Fruit fly (Drosophila melanogaster): ENCODE measurements around the gene CG5664.

Gene CG5664

DNA sequence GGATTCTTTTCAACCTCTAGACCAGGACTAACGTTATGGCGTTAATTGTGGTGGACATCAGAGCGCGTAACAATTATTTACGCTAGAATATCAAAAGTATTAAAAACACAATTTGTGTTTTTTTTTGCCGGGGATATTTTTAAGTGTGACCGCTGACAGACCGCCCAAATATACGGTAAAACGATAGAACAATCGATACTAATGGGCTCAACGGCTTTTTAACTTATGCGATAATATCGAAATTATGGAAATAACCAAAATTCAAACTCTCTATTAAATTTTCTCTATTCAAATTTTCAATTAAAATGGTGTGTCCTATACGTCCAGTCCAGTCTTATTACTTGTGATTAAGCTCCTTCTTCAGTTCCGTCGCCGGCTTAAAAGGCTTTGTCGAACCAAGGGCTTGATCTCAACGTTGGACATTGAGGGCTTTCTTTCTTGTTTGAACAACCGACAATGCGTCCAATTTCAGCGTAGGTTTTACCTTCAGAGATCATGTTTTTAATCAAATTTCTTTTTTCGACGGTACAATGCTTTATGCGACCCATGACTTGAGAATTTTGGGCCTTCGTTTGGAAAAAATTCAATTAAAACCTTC is at the start of gene CG5664:
Gene CG5664, minus strand, starts transcription at position 148 of the 598 bp plus-strand sequence.
- TF ChIP-seq kay (GFP tag; ENCODE audit: borderline replicate concordance) (no peak), CG14711 (tag; optimal IDR thresholded peaks at IDR 0.05) (no peak), ovo (GFP tag; optimal IDR thresholded peaks at IDR 0.05) (no peak), Hr96 (GFP tag; optimal IDR thresholded peaks at IDR 0.05) (no peak), tj (GFP tag; optimal IDR thresholded peaks at IDR 0.05) (no peak), CG12768 (GFP tag; optimal IDR thresholded peaks at IDR 0.05) (no peak), CG1620 (GFP tag; optimal IDR thresholded peaks at IDR 0.05) (no peak), CG33017 (tag; optimal IDR thresholded peaks at IDR 0.05) (no peak), toe (GFP tag; optimal IDR thresholded peaks at IDR 0.05) (no peak), Crg-1 (GFP tag; optimal IDR thresholded peaks at IDR 0.05) (no peak), CG7045 (GFP tag; optimal IDR thresholded peaks at IDR 0.05) (no peak), bab1 (GFP tag; optimal IDR thresholded peaks at IDR 0.05) (no peak)

DNA sequence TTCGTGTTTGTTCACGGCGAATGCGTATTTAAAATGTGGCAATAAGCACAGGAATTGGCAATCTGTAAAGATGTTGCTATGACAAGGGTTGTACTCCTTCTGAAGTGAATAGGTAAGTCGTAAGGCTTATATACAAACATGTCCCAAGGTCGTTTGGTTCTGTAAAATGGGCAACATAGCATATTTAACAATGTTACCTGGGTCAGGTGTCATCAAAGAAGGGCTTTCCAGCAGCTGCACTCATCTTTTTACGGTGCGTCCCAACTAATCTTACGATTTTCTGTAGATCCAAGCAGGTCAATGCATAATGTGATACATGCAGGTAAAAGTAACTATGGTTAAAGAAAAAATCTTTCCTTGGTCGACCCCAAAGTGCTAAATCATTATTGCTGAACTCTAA is 49.3 kb upstream of the CG5664 start, which contains the start of gene Neu2:
Gene Neu2, minus strand, starts transcription at position 101 of the 400 bp plus-strand sequence.
- peak; percentile 28 for TF ChIP-seq kay (GFP tag; ENCODE audit: borderline replicate concordance)
- no peak for TF ChIP-seq cic (GFP tag; optimal IDR thresholded peaks at IDR 0.05)

DNA sequence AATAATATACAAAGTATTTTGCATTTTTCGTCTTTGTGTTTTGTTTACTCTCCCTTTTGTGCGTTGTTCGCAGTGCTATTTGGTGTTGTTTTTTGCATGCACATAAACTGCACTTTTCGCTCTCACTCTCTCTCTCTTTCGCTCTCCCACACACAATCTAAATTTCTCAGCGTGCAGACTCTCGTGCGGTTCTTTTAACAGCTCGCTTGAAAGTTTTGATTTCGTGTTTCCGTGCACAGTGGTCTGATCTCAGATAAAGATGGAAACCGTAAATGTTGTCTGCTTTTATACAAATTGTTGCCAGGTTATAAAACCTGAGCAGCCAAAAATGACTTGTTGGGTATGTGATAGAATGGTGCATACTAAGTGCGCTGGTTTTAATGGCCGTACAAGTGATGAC is 44.2 kb upstream of the CG5664 start:
- peak; percentile 4 for TF ChIP-seq kay (GFP tag; ENCODE audit: borderline replicate concordance)

DNA sequence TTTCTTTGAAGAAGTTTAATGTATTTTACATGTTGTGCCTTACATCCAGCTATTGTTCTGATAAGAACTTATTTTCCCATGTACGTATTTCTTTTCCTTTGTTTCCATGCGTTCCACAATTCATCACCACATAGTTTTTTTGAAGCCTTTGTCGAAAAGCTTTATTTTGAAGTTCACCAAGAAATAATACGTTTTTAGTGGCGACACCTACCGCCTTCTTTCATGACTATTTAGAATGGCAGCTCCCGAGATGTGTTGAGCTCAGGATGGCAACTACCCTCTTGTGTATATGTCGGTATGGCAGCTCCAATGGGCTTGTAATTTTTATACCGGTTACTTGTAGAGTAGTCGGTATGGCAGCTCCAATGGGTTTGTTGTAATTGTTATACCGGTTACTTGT is 42.7 kb upstream of the CG5664 start:
- TF ChIP-seq CG33017 (tag; optimal IDR thresholded peaks at IDR 0.05) (no peak), bab1 (GFP tag; optimal IDR thresholded peaks at IDR 0.05) (peak; percentile 70), cic (GFP tag; optimal IDR thresholded peaks at IDR 0.05) (no peak), Clk (GFP tag; optimal IDR thresholded peaks at IDR 0.05) (no peak), kay (GFP tag; ENCODE audit: borderline replicate concordance) (peak; percentile 32), toe (GFP tag; optimal IDR thresholded peaks at IDR 0.05) (peak; percentile 15), CG7045 (GFP tag; optimal IDR thresholded peaks at IDR 0.05) (no peak)

DNA sequence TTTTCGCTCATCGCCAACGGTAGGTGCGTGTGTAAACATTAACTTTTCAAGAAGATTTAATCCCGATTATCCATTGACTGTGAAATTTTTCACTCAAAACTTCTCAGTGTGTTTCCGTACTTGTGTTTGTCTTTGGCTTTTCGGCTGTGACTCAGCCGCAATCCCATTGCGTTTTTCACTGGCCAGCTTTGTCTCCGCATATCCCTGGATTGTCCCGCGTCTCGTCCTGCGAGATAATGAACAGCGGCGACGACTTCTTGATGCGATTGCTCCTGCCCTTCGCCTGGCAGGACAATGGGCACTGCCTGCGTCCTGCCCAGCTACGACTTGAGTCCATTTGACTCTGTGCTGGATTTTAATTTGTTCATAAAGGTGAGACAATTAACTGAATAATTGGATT is 40.9 kb upstream of the CG5664 start:
- TF ChIP-seq bab1 (GFP tag; optimal IDR thresholded peaks at IDR 0.05) (no peak), kay (GFP tag; ENCODE audit: borderline replicate concordance) (no peak), CG12768 (GFP tag; optimal IDR thresholded peaks at IDR 0.05) (no peak), toe (GFP tag; optimal IDR thresholded peaks at IDR 0.05) (no peak), cnc (optimal IDR thresholded peaks at IDR 0.05) (no peak), tj (GFP tag; optimal IDR thresholded peaks at IDR 0.05) (no peak), CG11617 (GFP tag; optimal IDR thresholded peaks at IDR 0.05) (no peak), cic (GFP tag; optimal IDR thresholded peaks at IDR 0.05) (no peak)

DNA sequence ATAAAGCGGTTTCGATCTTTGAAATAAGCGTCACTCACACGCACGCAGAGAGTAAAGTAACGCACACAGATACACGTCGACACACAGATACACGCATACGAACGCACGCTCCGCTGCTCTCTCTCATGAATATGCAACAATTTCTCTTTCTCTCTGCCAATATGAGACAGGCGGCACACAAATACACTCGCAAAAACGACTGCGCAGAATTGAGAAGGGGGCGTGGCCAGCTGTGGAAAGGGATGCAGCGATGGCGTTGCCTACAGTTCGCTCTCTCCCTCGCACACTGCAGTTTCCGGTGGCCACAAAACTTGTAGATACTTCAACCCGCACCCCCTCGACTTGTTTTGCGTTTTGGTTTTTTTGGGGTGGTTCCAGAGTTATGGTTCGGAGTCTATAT is 38.5 kb upstream of the CG5664 start:
- peak; percentile 7 for TF ChIP-seq CG11617 (GFP tag; optimal IDR thresholded peaks at IDR 0.05)
- TF ChIP-seq Crg-1 (GFP tag; optimal IDR thresholded peaks at IDR 0.05) = no peak
- TF ChIP-seq toe (GFP tag; optimal IDR thresholded peaks at IDR 0.05) = peak; percentile 19
- TF ChIP-seq CG7045 (GFP tag; optimal IDR thresholded peaks at IDR 0.05) = peak; percentile 57
- TF ChIP-seq pad (GFP tag; optimal IDR thresholded peaks at IDR 0.05) = peak; percentile 22
- TF ChIP-seq CG7101 (tag; optimal IDR thresholded peaks at IDR 0.05) = peak; percentile 20
- TF ChIP-seq cnc (optimal IDR thresholded peaks at IDR 0.05) = no peak
- no peak for TF ChIP-seq CG33017 (tag; optimal IDR thresholded peaks at IDR 0.05)
- no peak for TF ChIP-seq kay (GFP tag; ENCODE audit: borderline replicate concordance)
- no peak for TF ChIP-seq CG14711 (tag; optimal IDR thresholded peaks at IDR 0.05)
- TF ChIP-seq Mnt (GFP tag; optimal IDR thresholded peaks at IDR 0.05) = no peak
- TF ChIP-seq Hr96 (GFP tag; optimal IDR thresholded peaks at IDR 0.05) = peak; percentile 21

DNA sequence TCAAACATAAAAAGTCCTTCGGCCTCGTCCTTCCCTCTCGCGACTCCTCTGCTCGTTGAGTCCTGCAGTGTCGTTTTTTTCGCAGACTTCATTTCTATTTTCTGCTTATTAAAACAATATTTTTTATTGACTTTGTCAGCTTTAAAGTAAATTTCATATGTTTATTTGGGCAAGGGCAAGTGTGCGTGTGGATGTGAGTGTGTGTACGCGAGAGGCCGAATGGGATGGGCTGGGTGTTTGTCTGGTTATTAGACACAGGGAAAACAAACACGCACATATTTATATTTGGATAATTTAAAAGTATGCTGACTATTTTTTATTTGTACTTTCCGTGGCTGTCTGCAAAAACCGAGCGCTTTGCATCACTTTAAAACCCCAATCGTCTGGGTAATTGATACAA is 36.7 kb upstream of the CG5664 start:
- TF ChIP-seq kay (GFP tag; ENCODE audit: borderline replicate concordance) (peak; percentile 72), CG5204 (GFP tag; optimal IDR thresholded peaks at IDR 0.05) (no peak)

DNA sequence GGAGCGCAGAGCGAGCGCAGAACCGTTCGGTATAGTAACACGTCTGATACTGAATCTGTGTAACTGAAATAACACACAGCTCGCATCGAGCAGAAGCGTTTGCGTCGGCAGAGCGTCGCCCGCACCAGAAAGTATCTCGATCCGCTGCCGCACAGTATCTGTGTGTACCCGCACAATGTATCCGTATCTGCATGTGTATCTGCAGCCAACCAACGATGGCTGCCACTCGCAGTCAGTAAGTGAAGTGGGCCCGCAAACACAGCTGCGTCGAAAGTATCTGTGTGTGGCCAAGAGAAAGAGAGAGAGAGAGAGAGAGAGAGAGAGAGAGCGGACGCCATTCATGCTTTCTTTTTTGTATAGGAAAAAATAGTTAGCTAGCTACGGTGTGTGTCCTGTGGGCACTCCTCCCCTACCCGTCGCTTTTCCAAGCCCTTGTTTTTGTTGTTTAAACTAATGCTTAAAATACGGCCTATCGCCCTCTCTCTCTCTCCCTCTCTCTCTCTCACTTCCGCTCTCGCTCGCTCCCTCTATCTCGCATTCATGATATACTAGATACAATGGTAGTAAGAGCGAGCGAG is 35.4 kb upstream of the CG5664 start, which contains the start of gene croc:
Gene croc, minus strand, starts transcription at position 51 of the 578 bp plus-strand sequence.
- no peak for TF ChIP-seq pad (GFP tag; optimal IDR thresholded peaks at IDR 0.05)
- no peak for TF ChIP-seq CG5204 (GFP tag; optimal IDR thresholded peaks at IDR 0.05)
- TF ChIP-seq CG11617 (GFP tag; optimal IDR thresholded peaks at IDR 0.05) = no peak
- TF ChIP-seq CG1620 (GFP tag; optimal IDR thresholded peaks at IDR 0.05) = no peak
- TF ChIP-seq CG33017 (tag; optimal IDR thresholded peaks at IDR 0.05) = no peak
- TF ChIP-seq ovo (GFP tag; optimal IDR thresholded peaks at IDR 0.05) = no peak
- no peak for TF ChIP-seq Hr96 (GFP tag; optimal IDR thresholded peaks at IDR 0.05)
- no peak for TF ChIP-seq Mnt (GFP tag; optimal IDR thresholded peaks at IDR 0.05)
- TF ChIP-seq toe (GFP tag; optimal IDR thresholded peaks at IDR 0.05) = no peak
- TF ChIP-seq Crg-1 (GFP tag; optimal IDR thresholded peaks at IDR 0.05) = no peak
- no peak for TF ChIP-seq cic (GFP tag; optimal IDR thresholded peaks at IDR 0.05)
- no peak for TF ChIP-seq CG7101 (tag; optimal IDR thresholded peaks at IDR 0.05)
- TF ChIP-seq CG12768 (GFP tag; optimal IDR thresholded peaks at IDR 0.05) = no peak
- TF ChIP-seq kay (GFP tag; ENCODE audit: borderline replicate concordance) = no peak
- no peak for TF ChIP-seq CG7045 (GFP tag; optimal IDR thresholded peaks at IDR 0.05)

Data from whole organism, adult.